Fruit fly (Drosophila melanogaster) whole organism, pupa: ENCODE results near the gene Pitslre.

ENCODE experiments used
- CG14655 ChIP-seq: fragments of 200-800 bp; sonication (Bioruptor generic); optimal IDR thresholded peaks from 3 replicates; lab custom pipeline; 2017; ENCODE audit warnings: mild to moderate bottlenecking, missing biosample characterization, missing genetic modification reagents, missing genetic modification characterization
- CG32121 ChIP-seq: fragments of 200-800 bp; sonication (Bioruptor generic); IDR thresholded peaks from 2 replicates; pipeline ENCODE4 v1.3.6; 2022; ENCODE audit warnings: missing biosample characterization, missing genetic modification characterization
- CG4496 ChIP-seq: fragments of 200-800 bp; sonication (Bioruptor generic); IDR thresholded peaks from 3 replicates; pipeline ENCODE4 v1.3.6; 2022; ENCODE audit warnings: missing biosample characterization, missing genetic modification characterization
- EcR ChIP-seq: fragments of 200-800 bp; sonication (Bioruptor generic); optimal IDR thresholded peaks from 3 replicates; lab custom pipeline; 2019; ENCODE audit warnings: missing biosample characterization, missing genetic modification characterization, mild to moderate bottlenecking, moderate library complexity, missing genetic modification reagents
- Ets98B ChIP-seq: fragments of 200-800 bp; sonication (Bioruptor generic); IDR thresholded peaks from 2 replicates; pipeline ENCODE4 v1.3.6; 2022; ENCODE audit warnings: missing biosample characterization, missing genetic modification characterization
- rn ChIP-seq: fragments of 200-800 bp; sonication (Bioruptor generic); IDR thresholded peaks from 2 replicates; pipeline ENCODE4 v1.3.6; 2022; ENCODE audit warnings: missing biosample characterization, missing genetic modification characterization

- no peak for TF ChIP-seq rn (GFP tag; lab: Robert Waterston, UW)
- no peak for TF ChIP-seq Ets98B (GFP tag; lab: Robert Waterston, UW)
- TF ChIP-seq CG4496 (GFP tag; lab: Robert Waterston, UW), result no peak
- TF ChIP-seq CG32121 (GFP tag; lab: Robert Waterston, UW), result no peak
- TF ChIP-seq CG14655 (GFP tag; lab: Kevin White, UChicago), result peak; percentile 5
- no peak for TF ChIP-seq EcR (GFP tag; lab: Kevin White, UChicago)
Observed at dm6 chr3L:20747299-20747925, 23.9 kb upstream of the Pitslre start.
